Fruit fly (Drosophila melanogaster): ENCODE measurements around the gene Sap30.
A peak's percentile ranks its signal among the peaks of the same experiment; 100 is the strongest.

Sap30 gene

dm6 chrX:16746824-16747223, 40.3 kb upstream of the Sap30 start:
- TF ChIP-seq EcR (GFP tag; optimal IDR thresholded peaks at IDR 0.05) (no peak), Pif1B (GFP tag; optimal IDR thresholded peaks at IDR 0.05) (no peak)

dm6 chrX:16747467-16747866, 39.6 kb upstream of the Sap30 start:
- TF ChIP-seq Snoo (tag; optimal IDR thresholded peaks at IDR 0.05) (no peak), fd96Ca (GFP tag; IDR thresholded peaks at IDR 0.05) (no peak), EcR (GFP tag; optimal IDR thresholded peaks at IDR 0.05) (peak; percentile 11), CG4496 (GFP tag; IDR thresholded peaks at IDR 0.05) (no peak)

dm6 chrX:16749324-16749723, 37.8 kb upstream of the Sap30 start:
- TF ChIP-seq CG13204 (GFP tag; optimal IDR thresholded peaks at IDR 0.05), result no peak
- TF ChIP-seq Pif1A (GFP tag; optimal IDR thresholded peaks at IDR 0.05), result no peak
- TF ChIP-seq CG4496 (GFP tag; IDR thresholded peaks at IDR 0.05), result no peak
- no peak for TF ChIP-seq CG8159 (tag; optimal IDR thresholded peaks at IDR 0.05)
- no peak for TF ChIP-seq EcR (GFP tag; optimal IDR thresholded peaks at IDR 0.05)
- TF ChIP-seq CG9948 (tag; optimal IDR thresholded peaks at IDR 0.05), result no peak
- no peak for TF ChIP-seq CG17806 (tag; optimal IDR thresholded peaks at IDR 0.05)
- no peak for TF ChIP-seq D1 (tag; optimal IDR thresholded peaks at IDR 0.05)
- no peak for TF ChIP-seq CG8301 (tag; optimal IDR thresholded peaks at IDR 0.05)
- TF ChIP-seq gl (tag; optimal IDR thresholded peaks at IDR 0.05), result no peak
- no peak for TF ChIP-seq Ets98B (GFP tag; IDR thresholded peaks at IDR 0.05)
- TF ChIP-seq Snoo (tag; optimal IDR thresholded peaks at IDR 0.05), result no peak

dm6 chrX:16750712-16751578, 36.1 kb upstream of the Sap30 start:
- TF ChIP-seq Ets98B (GFP tag; IDR thresholded peaks at IDR 0.05) (peak; percentile 85), gl (tag; optimal IDR thresholded peaks at IDR 0.05) (peak; percentile 89), EcR (GFP tag; optimal IDR thresholded peaks at IDR 0.05) (peak; percentile 61), Snoo (tag; optimal IDR thresholded peaks at IDR 0.05) (peak; percentile 89), Pif1A (GFP tag; optimal IDR thresholded peaks at IDR 0.05) (peak; percentile 92), rn (GFP tag; IDR thresholded peaks at IDR 0.05) (0 out of 2 replicates have a peak, but pooled peaks have one; percentile 16), CG15710 (tag; optimal IDR thresholded peaks at IDR 0.05) (peak; percentile 91), CG4496 (GFP tag; IDR thresholded peaks at IDR 0.05) (peak; percentile 87), CG12605 (GFP tag; IDR thresholded peaks at IDR 0.05) (peak; percentile 88), CG8159 (tag; optimal IDR thresholded peaks at IDR 0.05) (peak; percentile 89), CG17806 (tag; optimal IDR thresholded peaks at IDR 0.05) (peak; percentile 82), CG10348 (GFP tag; IDR thresholded peaks at IDR 0.05) (no peak), CG13204 (GFP tag; optimal IDR thresholded peaks at IDR 0.05) (peak; percentile 93), CG9948 (tag; optimal IDR thresholded peaks at IDR 0.05) (peak; percentile 87), D1 (tag; optimal IDR thresholded peaks at IDR 0.05) (peak; percentile 53), fd96Ca (GFP tag; IDR thresholded peaks at IDR 0.05) (peak; percentile 78), CG14655 (GFP tag; optimal IDR thresholded peaks at IDR 0.05) (peak; percentile 91), CG8301 (tag; optimal IDR thresholded peaks at IDR 0.05) (peak; percentile 87), Pif1B (GFP tag; optimal IDR thresholded peaks at IDR 0.05) (peak; percentile 93), CG32121 (GFP tag; IDR thresholded peaks at IDR 0.05) (peak; percentile 82), CG34367 (tag; optimal IDR thresholded peaks at IDR 0.05) (peak; percentile 92)

dm6 chrX:16751579-16752156, 35.4 kb upstream of the Sap30 start, which contains the start of gene goe:
TSS of gene goe (minus strand) at chrX:16751910.
- TF ChIP-seq Snoo (tag; optimal IDR thresholded peaks at IDR 0.05) (peak; percentile 63), CG12605 (GFP tag; IDR thresholded peaks at IDR 0.05) (no peak), CG8301 (tag; optimal IDR thresholded peaks at IDR 0.05) (no peak), CG17806 (tag; optimal IDR thresholded peaks at IDR 0.05) (no peak), CG34367 (tag; optimal IDR thresholded peaks at IDR 0.05) (peak; percentile 39), fd96Ca (GFP tag; IDR thresholded peaks at IDR 0.05) (peak; percentile 31; the same call in 1 of the 3 replicates), rn (GFP tag; IDR thresholded peaks at IDR 0.05) (no peak), CG4496 (GFP tag; IDR thresholded peaks at IDR 0.05) (peak; percentile 80), CG14655 (GFP tag; optimal IDR thresholded peaks at IDR 0.05) (no peak), Ets98B (GFP tag; IDR thresholded peaks at IDR 0.05) (peak; percentile 23; the same call in 1 of the 2 replicates), CG15710 (tag; optimal IDR thresholded peaks at IDR 0.05) (peak; percentile 27)

dm6 chrX:16753066-16753465, 34.0 kb upstream of the Sap30 start:
- TF ChIP-seq EcR (GFP tag; optimal IDR thresholded peaks at IDR 0.05), result no peak

dm6 chrX:16757645-16758044, 29.4 kb upstream of the Sap30 start:
- no peak for TF ChIP-seq CG34367 (tag; optimal IDR thresholded peaks at IDR 0.05)
- TF ChIP-seq CG12605 (GFP tag; IDR thresholded peaks at IDR 0.05), result no peak
- TF ChIP-seq CG8159 (tag; optimal IDR thresholded peaks at IDR 0.05), result no peak
- no peak for TF ChIP-seq CG13204 (GFP tag; optimal IDR thresholded peaks at IDR 0.05)
- TF ChIP-seq gl (tag; optimal IDR thresholded peaks at IDR 0.05), result no peak
- TF ChIP-seq CG14655 (GFP tag; optimal IDR thresholded peaks at IDR 0.05), result no peak
- TF ChIP-seq CG32121 (GFP tag; IDR thresholded peaks at IDR 0.05), result no peak
- no peak for TF ChIP-seq Pif1A (GFP tag; optimal IDR thresholded peaks at IDR 0.05)
- TF ChIP-seq Pif1B (GFP tag; optimal IDR thresholded peaks at IDR 0.05), result no peak
- no peak for TF ChIP-seq CG8301 (tag; optimal IDR thresholded peaks at IDR 0.05)
- TF ChIP-seq EcR (GFP tag; optimal IDR thresholded peaks at IDR 0.05), result no peak
- no peak for TF ChIP-seq CG9948 (tag; optimal IDR thresholded peaks at IDR 0.05)
- TF ChIP-seq D1 (tag; optimal IDR thresholded peaks at IDR 0.05), result no peak
- no peak for TF ChIP-seq Snoo (tag; optimal IDR thresholded peaks at IDR 0.05)
- no peak for TF ChIP-seq Ets98B (GFP tag; IDR thresholded peaks at IDR 0.05)
- TF ChIP-seq CG10348 (GFP tag; IDR thresholded peaks at IDR 0.05), result no peak
- TF ChIP-seq CG4496 (GFP tag; IDR thresholded peaks at IDR 0.05), result no peak
- TF ChIP-seq rn (GFP tag; IDR thresholded peaks at IDR 0.05), result no peak
- TF ChIP-seq CG17806 (tag; optimal IDR thresholded peaks at IDR 0.05), result no peak
- TF ChIP-seq fd96Ca (GFP tag; IDR thresholded peaks at IDR 0.05), result no peak

Data from whole organism, pupa.